Fruit fly (Drosophila melanogaster): ENCODE data around the gene mRpL13.

DNA sequence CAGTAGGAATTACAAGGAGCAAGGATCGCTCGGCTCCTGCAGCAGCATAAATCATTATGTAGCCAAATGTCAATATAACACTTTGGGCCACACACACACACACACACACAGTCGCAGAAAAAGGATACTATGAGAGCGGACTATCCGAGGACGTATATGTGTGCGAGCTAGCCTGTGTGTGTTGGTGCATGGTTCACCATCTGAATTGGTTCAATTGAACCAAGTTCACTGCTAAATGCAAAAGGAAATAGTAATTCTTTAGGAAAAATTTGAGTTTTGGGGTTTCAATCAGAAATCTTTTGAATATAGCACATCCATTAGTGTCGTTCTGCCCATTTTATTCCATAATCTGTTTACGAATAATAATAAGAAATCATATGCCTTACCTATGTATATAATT is 12.9 kb downstream of the mRpL13 start:
- TF ChIP-seq kay (GFP tag; ENCODE audit: borderline replicate concordance) = no peak
- no peak for TF ChIP-seq CG14711 (tag; optimal IDR thresholded peaks at IDR 0.05)
- no peak for TF ChIP-seq bab1 (GFP tag; optimal IDR thresholded peaks at IDR 0.05)
- TF ChIP-seq cic (GFP tag; optimal IDR thresholded peaks at IDR 0.05) = no peak
- TF ChIP-seq CG11617 (GFP tag; optimal IDR thresholded peaks at IDR 0.05) = no peak
- no peak for TF ChIP-seq CG5204 (GFP tag; optimal IDR thresholded peaks at IDR 0.05)
- TF ChIP-seq Mnt (GFP tag; optimal IDR thresholded peaks at IDR 0.05) = no peak
- TF ChIP-seq cnc (optimal IDR thresholded peaks at IDR 0.05) = no peak
- TF ChIP-seq tj (GFP tag; optimal IDR thresholded peaks at IDR 0.05) = no peak
- TF ChIP-seq Crg-1 (GFP tag; optimal IDR thresholded peaks at IDR 0.05) = no peak

All from whole organism, adult.